Worm (Caenorhabditis elegans) whole organism, L3 larva: ENCODE data around the gene Y116F11B.2.
A peak's percentile ranks its signal among the peaks of the same experiment; 100 is the strongest.

Experiments used
- ZK546.5 ChIP-seq: sonication (generic microtip); optimal IDR thresholded peaks from 2 replicates; lab custom pipeline; 2017; ENCODE audit warnings: missing biosample characterization, missing genetic modification characterization
- aly-2 ChIP-seq: fragments of 150-350 bp; optimal IDR thresholded peaks from 2 replicates; lab custom pipeline; 2014; ENCODE audit warnings: missing biosample characterization, missing genetic modification characterization
- ama-1 ChIP-seq: fragments of 150-350 bp; optimal IDR thresholded peaks from 2 replicates; lab custom pipeline; 2018
- ceh-16 ChIP-seq: sonication (generic microtip); optimal IDR thresholded peaks from 2 replicates; lab custom pipeline; 2017; ENCODE audit warnings: missing biosample characterization, missing genetic modification characterization
- ceh-82 ChIP-seq: fragments of 150-350 bp; optimal IDR thresholded peaks from 2 replicates; lab custom pipeline; 2014; ENCODE audit warnings: missing biosample characterization, missing genetic modification characterization
- ceh-9 ChIP-seq: sonication (generic microtip); optimal IDR thresholded peaks from 2 replicates; lab custom pipeline; 2018; ENCODE audit warnings: missing biosample characterization, missing genetic modification characterization
- daf-12 ChIP-seq: fragments of 150-350 bp; optimal IDR thresholded peaks from 2 replicates; lab custom pipeline; 2014; ENCODE audit warnings: missing biosample characterization, missing genetic modification reagents, missing genetic modification characterization
- egl-5 ChIP-seq: fragments of 150-350 bp; optimal IDR thresholded peaks from 2 replicates; lab custom pipeline; 2017; ENCODE audit warnings: missing biosample characterization, missing genetic modification reagents, missing genetic modification characterization, inconsistent platforms
- elt-1 ChIP-seq: fragments of 150-350 bp; optimal IDR thresholded peaks from 2 replicates; lab custom pipeline; 2014; ENCODE audit warnings: missing biosample characterization, missing genetic modification characterization
- elt-2 ChIP-seq: sonication (generic microtip); optimal IDR thresholded peaks from 2 replicates; lab custom pipeline; 2016; ENCODE audit warnings: missing genetic modification reagents, mild to moderate bottlenecking, missing genetic modification characterization, missing compliant biosample characterization
- eor-1 ChIP-seq, 2 experiments: fragments of 150-350 bp; optimal IDR thresholded peaks; 2 replicates each; lab custom pipeline; 2014 to 2018; ENCODE audit warnings: missing biosample characterization in 2 of 2, missing genetic modification characterization in 2 of 2
- fkh-10 ChIP-seq: sonication (generic microtip); optimal IDR thresholded peaks from 2 replicates; lab custom pipeline; 2017; ENCODE audit warnings: missing biosample characterization, missing genetic modification reagents, missing genetic modification characterization
- jun-1 ChIP-seq: fragments of 150-350 bp; optimal IDR thresholded peaks from 2 replicates; lab custom pipeline; 2014; ENCODE audit warnings: missing biosample characterization, missing genetic modification reagents, missing genetic modification characterization
- lin-15B ChIP-seq: fragments of 150-350 bp; optimal IDR thresholded peaks from 2 replicates; lab custom pipeline; 2014; ENCODE audit warnings: missing biosample characterization, missing genetic modification characterization
- lin-39 ChIP-seq: fragments of 150-350 bp; optimal IDR thresholded peaks from 2 replicates; lab custom pipeline; 2018; ENCODE audit warnings: missing biosample characterization, missing genetic modification reagents, missing genetic modification characterization
- mml-1 ChIP-seq: fragments of 150-350 bp; sonication (generic microtip); optimal IDR thresholded peaks from 3 replicates; lab custom pipeline; 2014; ENCODE audit warnings: missing biosample characterization, missing genetic modification characterization
- nhr-11 ChIP-seq: fragments of 150-350 bp; optimal IDR thresholded peaks from 2 replicates; lab custom pipeline; 2014; ENCODE audit warnings: missing biosample characterization, missing genetic modification characterization
- nhr-12 ChIP-seq: fragments of 150-350 bp; optimal IDR thresholded peaks from 2 replicates; lab custom pipeline; 2014; ENCODE audit warnings: missing biosample characterization, missing genetic modification characterization
- nhr-23 ChIP-seq: fragments of 150-350 bp; optimal IDR thresholded peaks from 2 replicates; lab custom pipeline; 2014; ENCODE audit warnings: missing biosample characterization, missing genetic modification reagents, missing genetic modification characterization
- nhr-237 ChIP-seq: fragments of 150-350 bp; optimal IDR thresholded peaks from 2 replicates; lab custom pipeline; 2014; ENCODE audit warnings: missing biosample characterization, missing genetic modification characterization
- nhr-28 ChIP-seq: fragments of 150-350 bp; optimal IDR thresholded peaks from 2 replicates; lab custom pipeline; 2014; ENCODE audit warnings: missing biosample characterization, missing genetic modification characterization
- nhr-67 ChIP-seq: fragments of 150-350 bp; optimal IDR thresholded peaks from 2 replicates; lab custom pipeline; 2014; ENCODE audit warnings: missing biosample characterization, missing genetic modification characterization
- nhr-76 ChIP-seq: fragments of 150-350 bp; sonication (generic microtip); optimal IDR thresholded peaks from 5 replicates; lab custom pipeline; 2014; ENCODE audit warnings: missing biosample characterization, missing genetic modification characterization
- nhr-77 ChIP-seq: fragments of 150-350 bp; optimal IDR thresholded peaks from 2 replicates; lab custom pipeline; 2014; ENCODE audit warnings: missing biosample characterization, missing genetic modification characterization
- pqm-1 ChIP-seq: fragments of 150-350 bp; optimal IDR thresholded peaks from 2 replicates; lab custom pipeline; 2017; ENCODE audit warnings: missing biosample characterization, missing genetic modification characterization, inconsistent platforms
- sea-2 ChIP-seq: fragments of 150-350 bp; sonication (generic microtip); optimal IDR thresholded peaks from 4 replicates; lab custom pipeline; 2014; ENCODE audit warnings: missing biosample characterization, missing genetic modification reagents, missing genetic modification characterization
- snpc-4 ChIP-seq: fragments of 150-350 bp; optimal IDR thresholded peaks from 2 replicates; lab custom pipeline; 2014; ENCODE audit warnings: missing biosample characterization, missing genetic modification characterization
- tbx-2 ChIP-seq: sonication (generic microtip); optimal IDR thresholded peaks from 2 replicates; lab custom pipeline; 2016; ENCODE audit warnings: mild to moderate bottlenecking, missing genetic modification characterization, missing compliant biosample characterization
- unc-62 ChIP-seq: fragments of 150-350 bp; sonication (generic microtip); optimal IDR thresholded peaks from 4 replicates; lab custom pipeline; 2014; ENCODE audit warnings: missing biosample characterization, missing genetic modification reagents, missing genetic modification characterization
- zag-1 ChIP-seq: fragments of 150-350 bp; optimal IDR thresholded peaks from 2 replicates; lab custom pipeline; 2014; ENCODE audit warnings: missing biosample characterization, missing genetic modification characterization
- ztf-11 ChIP-seq: fragments of 150-350 bp; optimal IDR thresholded peaks from 2 replicates; lab custom pipeline; 2014; ENCODE audit warnings: missing biosample characterization, missing genetic modification characterization
- ztf-4 ChIP-seq: fragments of 150-350 bp; optimal IDR thresholded peaks from 2 replicates; lab custom pipeline; 2014; ENCODE audit warnings: missing biosample characterization, missing genetic modification characterization

The Y116F11B.2 gene

ce11 chrV:19801033-19801432 lies at the start of gene Y116F11B.2:
Y116F11B.2 (minus strand) TSS chrV:19801133.
- TF ChIP-seq nhr-23: no peak
- TF ChIP-seq nhr-67 (tag; lab: Kevin White, UChicago): no peak
- TF ChIP-seq elt-1 (tag; lab: Kevin White, UChicago): no peak
- no peak for TF ChIP-seq nhr-77 (tag; lab: Kevin White, UChicago)
- no peak for TF ChIP-seq lin-39 (tag; lab: Kevin White, UChicago)
- TF ChIP-seq ztf-11: no peak
- TF ChIP-seq jun-1 (tag; lab: Kevin White, UChicago): no peak
- no peak for TF ChIP-seq nhr-28 (tag; lab: Kevin White, UChicago)
- no peak for TF ChIP-seq ztf-4 (tag; lab: Kevin White, UChicago)
- no peak for TF ChIP-seq unc-62 (GFP tag; lab: Kevin White, UChicago)
- TF ChIP-seq lin-15B: no peak
- no peak for TF ChIP-seq ama-1
- TF ChIP-seq eor-1 (tag; optimal IDR thresholded peaks at IDR 0.05; lab: Kevin White, UChicago): no peak
- TF ChIP-seq pqm-1 (tag; lab: Kevin White, UChicago): no peak
- no peak for TF ChIP-seq egl-5 (tag; lab: Kevin White, UChicago)
- TF ChIP-seq ceh-82 (tag; lab: Kevin White, UChicago): no peak
- no peak for TF ChIP-seq nhr-237
- TF ChIP-seq daf-12 (tag; lab: Kevin White, UChicago): no peak
- no peak for TF ChIP-seq tbx-2

- TF ChIP-seq nhr-76 (no peak), lin-39 (tag; lab: Kevin White, UChicago) (no peak), ceh-82 (tag; lab: Kevin White, UChicago) (no peak), ZK546.5 (tag; lab: Kevin White, UChicago) (no peak), eor-1 (tag; optimal IDR thresholded peaks at IDR 0.05; lab: Kevin White, UChicago) (no peak), snpc-4 (tag; lab: Kevin White, UChicago) (no peak), ztf-4 (tag; lab: Kevin White, UChicago) (no peak), elt-2 (no peak)
These were observed 47.1 kb upstream of the Y116F11B.2 start, which contains the start of gene Y116F11B.7 for ce11 chrV:19848014-19848413. Y116F11B.7 (plus strand) TSS chrV:19848314.

ce11 chrV:19845927-19846845 lies 45.3 kb upstream of the Y116F11B.2 start, which contains the start of gene Y116F11B.6:
Y116F11B.6 (minus strand) TSS chrV:19845977.
- no peak for TF ChIP-seq nhr-77 (tag; lab: Kevin White, UChicago)
- TF ChIP-seq fkh-10 (GFP tag; lab: Kevin White, UChicago): no peak
- peak; percentile 98 for TF ChIP-seq elt-2
- TF ChIP-seq, all 47 proteins: peak for 1

- TF ChIP-seq egl-5 (tag; lab: Kevin White, UChicago) (no peak), nhr-76 (no peak), daf-12 (tag; lab: Kevin White, UChicago) (no peak), ztf-11 (no peak), ztf-4 (tag; lab: Kevin White, UChicago) (no peak), nhr-12 (no peak), snpc-4 (tag; lab: Kevin White, UChicago) (no peak), nhr-11 (no peak), sea-2 (GFP tag; lab: Kevin White, UChicago) (no peak)
These were observed 35.2 kb upstream of the Y116F11B.2 start, which contains the start of gene srw-38 for ce11 chrV:19836142-19836541. srw-38 (plus strand) TSS chrV:19836442.

ce11 chrV:19831588-19831987 lies 30.7 kb upstream of the Y116F11B.2 start:
- TF ChIP-seq ama-1 (no peak), pqm-1 (tag; lab: Kevin White, UChicago) (peak; percentile 5), elt-2 (peak; percentile 47), ceh-9 (tag; lab: Kevin White, UChicago) (no peak), aly-2 (no peak), lin-39 (tag; lab: Kevin White, UChicago) (no peak), nhr-28 (tag; lab: Kevin White, UChicago) (no peak), ceh-16 (tag; lab: Kevin White, UChicago) (no peak), mml-1 (tag; lab: Kevin White, UChicago) (no peak), zag-1 (no peak)
